Fruit fly (Drosophila melanogaster): ENCODE results near the gene Muc96D.

The Muc96D gene

DNA sequence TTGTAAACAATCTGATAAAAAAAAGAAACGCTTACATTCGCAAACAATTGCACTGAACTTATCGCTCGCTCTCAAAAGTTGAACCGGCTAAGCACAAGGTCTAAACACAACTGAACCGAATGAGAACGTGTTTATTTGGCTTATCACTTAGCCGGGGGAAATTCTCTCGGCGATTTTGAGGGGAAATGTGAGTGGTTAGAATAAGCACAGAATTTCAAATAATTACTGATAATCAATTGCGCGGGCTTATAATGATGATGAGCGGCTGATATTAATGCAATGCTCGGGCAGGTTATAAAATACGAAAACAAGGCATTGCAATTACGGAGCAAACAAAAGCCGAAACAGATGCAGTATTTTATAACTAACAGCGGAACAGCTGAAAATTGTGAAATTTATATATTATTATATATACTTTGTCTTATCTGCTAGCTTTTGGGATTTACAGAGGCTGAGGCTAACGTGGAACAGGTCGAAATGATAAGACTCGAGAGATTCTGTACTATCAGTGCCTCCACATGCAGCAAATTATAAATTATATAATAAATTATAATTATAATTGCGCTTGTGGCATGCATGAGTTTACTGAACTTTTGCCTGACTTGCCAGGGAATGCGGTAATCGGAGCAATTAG, 38.0 kb upstream of the Muc96D start:
- TF ChIP-seq CG8301 (tag; optimal IDR thresholded peaks at IDR 0.05): no peak
- TF ChIP-seq EcR (GFP tag; optimal IDR thresholded peaks at IDR 0.05): no peak
- TF ChIP-seq Pif1A (GFP tag; optimal IDR thresholded peaks at IDR 0.05): no peak
- no peak for TF ChIP-seq CG9948 (tag; optimal IDR thresholded peaks at IDR 0.05)
- no peak for TF ChIP-seq Ets98B (GFP tag; IDR thresholded peaks at IDR 0.05)
- TF ChIP-seq CG12605 (GFP tag; IDR thresholded peaks at IDR 0.05): no peak
- TF ChIP-seq Snoo (tag; optimal IDR thresholded peaks at IDR 0.05): no peak
- TF ChIP-seq CG15710 (tag; optimal IDR thresholded peaks at IDR 0.05): no peak
- no peak for TF ChIP-seq CG17806 (tag; optimal IDR thresholded peaks at IDR 0.05)
- TF ChIP-seq CG10348 (GFP tag; IDR thresholded peaks at IDR 0.05): no peak
- no peak for TF ChIP-seq D1 (tag; optimal IDR thresholded peaks at IDR 0.05)
- TF ChIP-seq CG4496 (GFP tag; IDR thresholded peaks at IDR 0.05): no peak
- no peak for TF ChIP-seq CG34367 (tag; optimal IDR thresholded peaks at IDR 0.05)
- no peak for TF ChIP-seq CG32121 (GFP tag; IDR thresholded peaks at IDR 0.05)
- TF ChIP-seq Pif1B (GFP tag; optimal IDR thresholded peaks at IDR 0.05): no peak

DNA sequence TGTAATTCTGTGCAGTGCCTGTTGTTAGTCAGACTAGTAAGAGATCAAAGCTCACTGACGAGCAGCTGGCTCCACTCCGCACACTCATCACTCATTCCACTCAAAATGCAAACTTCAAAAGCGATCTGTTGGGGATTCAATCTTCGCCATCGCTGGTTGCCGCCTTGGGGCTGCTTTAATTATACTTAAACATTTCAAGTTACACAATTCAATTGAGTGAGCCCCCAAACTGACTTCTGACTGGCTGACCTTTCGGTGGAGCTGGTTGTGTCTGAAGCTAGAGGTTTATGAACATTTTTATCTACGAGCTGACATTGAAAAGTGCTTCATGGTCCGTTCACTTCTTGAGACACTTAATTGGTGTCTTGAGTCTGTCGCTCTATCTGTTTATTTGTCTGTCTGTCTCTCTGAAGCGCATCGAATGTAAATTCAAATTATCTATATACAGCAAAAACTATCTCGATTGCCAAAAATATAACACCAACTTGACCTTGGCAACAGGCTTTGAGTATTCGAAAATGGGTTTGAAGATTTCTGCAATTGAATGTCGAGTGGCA, 36.9 kb upstream of the Muc96D start:
- TF ChIP-seq CG9948 (tag; optimal IDR thresholded peaks at IDR 0.05) (no peak), CG14655 (GFP tag; optimal IDR thresholded peaks at IDR 0.05) (no peak), CG10348 (GFP tag; IDR thresholded peaks at IDR 0.05) (no peak), CG15710 (tag; optimal IDR thresholded peaks at IDR 0.05) (no peak), CG34367 (tag; optimal IDR thresholded peaks at IDR 0.05) (no peak), rn (GFP tag; IDR thresholded peaks at IDR 0.05) (no peak), CG13204 (GFP tag; optimal IDR thresholded peaks at IDR 0.05) (no peak)

DNA sequence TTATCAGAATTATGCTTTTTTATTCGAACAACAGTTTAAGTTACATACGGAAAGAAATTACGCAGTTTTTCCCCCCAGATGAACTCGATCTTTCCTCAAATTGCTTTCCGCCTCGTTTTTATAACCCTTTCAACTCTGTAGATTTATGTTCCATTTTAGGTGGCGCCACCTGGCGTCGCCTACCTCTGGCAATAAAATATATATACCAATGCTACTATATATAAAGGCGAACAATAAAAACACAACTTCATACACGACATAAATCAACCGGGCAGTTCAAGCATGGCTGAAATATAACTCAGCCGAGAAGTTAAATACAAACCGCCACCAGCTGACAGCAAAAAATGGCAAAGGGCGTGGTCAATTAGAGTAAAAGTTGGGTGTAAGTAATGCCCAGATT, 26.7 kb upstream of the Muc96D start:
- no peak for TF ChIP-seq CG32121 (GFP tag; IDR thresholded peaks at IDR 0.05)
- no peak for TF ChIP-seq CG9948 (tag; optimal IDR thresholded peaks at IDR 0.05)
- no peak for TF ChIP-seq CG17806 (tag; optimal IDR thresholded peaks at IDR 0.05)
- no peak for TF ChIP-seq EcR (GFP tag; optimal IDR thresholded peaks at IDR 0.05)
- TF ChIP-seq CG15710 (tag; optimal IDR thresholded peaks at IDR 0.05): no peak
- no peak for TF ChIP-seq fd96Ca (GFP tag; IDR thresholded peaks at IDR 0.05)
- TF ChIP-seq CG13204 (GFP tag; optimal IDR thresholded peaks at IDR 0.05): no peak
- no peak for TF ChIP-seq CG34367 (tag; optimal IDR thresholded peaks at IDR 0.05)
- TF ChIP-seq gl (tag; optimal IDR thresholded peaks at IDR 0.05): no peak
- no peak for TF ChIP-seq Ets98B (GFP tag; IDR thresholded peaks at IDR 0.05)
- no peak for TF ChIP-seq Pif1B (GFP tag; optimal IDR thresholded peaks at IDR 0.05)
- TF ChIP-seq CG4496 (GFP tag; IDR thresholded peaks at IDR 0.05): no peak
- TF ChIP-seq Pif1A (GFP tag; optimal IDR thresholded peaks at IDR 0.05): no peak
- no peak for TF ChIP-seq D1 (tag; optimal IDR thresholded peaks at IDR 0.05)
- TF ChIP-seq CG10348 (GFP tag; IDR thresholded peaks at IDR 0.05): no peak

DNA sequence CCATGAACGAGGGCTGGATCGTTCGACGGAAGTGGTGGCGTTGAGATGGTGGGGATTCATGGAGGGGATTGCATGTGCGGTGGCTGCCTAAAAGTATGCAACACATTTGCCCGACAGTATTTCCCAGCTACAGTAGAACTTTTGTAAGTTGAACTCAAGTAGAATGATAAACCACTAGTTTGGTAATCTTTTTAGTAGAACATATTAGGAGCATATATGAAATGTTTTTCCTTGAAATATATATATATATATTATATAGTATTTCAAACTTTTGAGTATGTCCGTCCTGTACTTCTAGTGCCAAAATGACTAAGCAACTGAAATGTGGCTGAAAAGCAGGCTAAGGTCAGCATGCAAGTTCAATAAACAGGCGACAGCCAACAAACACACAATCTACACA, 11.9 kb downstream of the Muc96D start:
- TF ChIP-seq CG15710 (tag; optimal IDR thresholded peaks at IDR 0.05): no peak
- TF ChIP-seq gl (tag; optimal IDR thresholded peaks at IDR 0.05): no peak
- no peak for TF ChIP-seq CG17806 (tag; optimal IDR thresholded peaks at IDR 0.05)
- 0 out of 2 replicates have a peak, but pooled peaks have one; percentile 51 for TF ChIP-seq CG32121 (GFP tag; IDR thresholded peaks at IDR 0.05)
- no peak for TF ChIP-seq Pif1A (GFP tag; optimal IDR thresholded peaks at IDR 0.05)
- peak; percentile 48; the same call in 1 of the 3 replicates for TF ChIP-seq fd96Ca (GFP tag; IDR thresholded peaks at IDR 0.05)
- no peak for TF ChIP-seq rn (GFP tag; IDR thresholded peaks at IDR 0.05)
- TF ChIP-seq CG34367 (tag; optimal IDR thresholded peaks at IDR 0.05): no peak
- peak; percentile 31 for TF ChIP-seq CG14655 (GFP tag; optimal IDR thresholded peaks at IDR 0.05)
- TF ChIP-seq CG8159 (tag; optimal IDR thresholded peaks at IDR 0.05): peak; percentile 19
- no peak for TF ChIP-seq D1 (tag; optimal IDR thresholded peaks at IDR 0.05)
- TF ChIP-seq CG10348 (GFP tag; IDR thresholded peaks at IDR 0.05): no peak
- no peak for TF ChIP-seq Snoo (tag; optimal IDR thresholded peaks at IDR 0.05)
- peak; percentile 54; the same call in 2 of the 3 replicates for TF ChIP-seq CG4496 (GFP tag; IDR thresholded peaks at IDR 0.05)
- no peak for TF ChIP-seq EcR (GFP tag; optimal IDR thresholded peaks at IDR 0.05)
- no peak for TF ChIP-seq Ets98B (GFP tag; IDR thresholded peaks at IDR 0.05)

DNA sequence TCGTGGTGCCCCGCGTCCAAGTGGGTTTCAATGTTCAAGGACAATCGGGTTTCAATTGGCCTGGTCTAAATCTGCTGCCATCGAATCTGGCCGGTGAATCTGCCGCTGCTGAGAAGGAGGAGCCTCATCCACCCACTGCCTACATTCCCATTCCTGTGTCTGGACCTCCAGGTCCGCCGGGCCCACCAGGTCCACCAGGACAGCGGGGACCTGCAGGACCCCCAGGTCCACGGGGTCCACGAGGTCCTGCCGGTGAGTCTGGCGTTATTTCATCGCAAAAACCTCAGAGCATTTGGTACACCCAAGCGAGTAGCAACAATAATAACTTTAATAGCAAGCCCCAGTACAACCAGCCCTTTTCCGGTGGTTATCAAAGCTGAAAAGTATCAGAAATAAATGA, 16.2 kb downstream of the Muc96D start:
- TF ChIP-seq CG32121 (GFP tag; IDR thresholded peaks at IDR 0.05) (no peak), CG9948 (tag; optimal IDR thresholded peaks at IDR 0.05) (no peak), CG15710 (tag; optimal IDR thresholded peaks at IDR 0.05) (no peak), CG34367 (tag; optimal IDR thresholded peaks at IDR 0.05) (no peak), CG12605 (GFP tag; IDR thresholded peaks at IDR 0.05) (no peak), gl (tag; optimal IDR thresholded peaks at IDR 0.05) (no peak), Snoo (tag; optimal IDR thresholded peaks at IDR 0.05) (no peak), D1 (tag; optimal IDR thresholded peaks at IDR 0.05) (no peak), EcR (GFP tag; optimal IDR thresholded peaks at IDR 0.05) (no peak), CG8159 (tag; optimal IDR thresholded peaks at IDR 0.05) (no peak), rn (GFP tag; IDR thresholded peaks at IDR 0.05) (no peak)

DNA sequence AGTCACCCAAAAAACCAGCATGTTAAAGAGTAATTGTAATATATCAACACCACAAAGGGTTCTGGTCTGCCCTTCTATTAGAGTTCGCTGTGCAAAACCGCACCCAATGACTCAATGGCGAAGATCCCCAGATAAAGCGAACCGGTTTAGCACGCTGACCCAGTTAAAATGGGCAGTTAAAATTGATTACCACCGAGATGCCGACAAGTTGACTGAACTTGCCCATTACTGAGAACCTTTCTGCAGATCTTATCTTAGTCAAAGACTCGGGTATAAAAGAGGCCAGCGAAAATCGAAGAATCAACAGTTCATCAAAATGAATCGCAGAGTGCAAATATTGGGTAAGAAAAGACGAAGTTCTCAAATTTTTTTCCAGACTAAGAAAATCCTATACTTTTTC, 17.0 kb downstream of the Muc96D start, which contains the start of gene CG31437:
CG31437 (plus strand) TSS at position 301 of the 400 bp plus-strand sequence.
- TF ChIP-seq CG12605 (GFP tag; IDR thresholded peaks at IDR 0.05) (no peak), Snoo (tag; optimal IDR thresholded peaks at IDR 0.05) (no peak)
